Worm (Caenorhabditis elegans) whole organism, mixed stage, embryonic: ENCODE measurements around the gene ZK180.6.

Experiments used
- M03D4.4 ChIP-seq: sonication (generic microtip); optimal IDR thresholded peaks from 2 replicates; lab custom pipeline; 2017; ENCODE audit warnings: mild to moderate bottlenecking, missing genetic modification characterization, missing compliant biosample characterization
- blmp-1 ChIP-seq: fragments of 150-350 bp; optimal IDR thresholded peaks from 2 replicates; lab custom pipeline; 2014; ENCODE audit warnings: missing biosample characterization, missing genetic modification characterization
- ceh-39 ChIP-seq: fragments of 150-350 bp; optimal IDR thresholded peaks from 2 replicates; lab custom pipeline; 2014; ENCODE audit warnings: missing biosample characterization, missing genetic modification characterization
- lsy-2 ChIP-seq: fragments of 150-350 bp; optimal IDR thresholded peaks from 2 replicates; lab custom pipeline; 2014; ENCODE audit warnings: missing biosample characterization, missing genetic modification characterization
- nhr-12 ChIP-seq: fragments of 150-350 bp; optimal IDR thresholded peaks from 2 replicates; lab custom pipeline; 2014; ENCODE audit warnings: missing biosample characterization, missing genetic modification characterization
- snpc-4 ChIP-seq: fragments of 150-350 bp; optimal IDR thresholded peaks from 2 replicates; lab custom pipeline; 2014; ENCODE audit warnings: missing biosample characterization, missing genetic modification characterization
- unc-39 ChIP-seq: fragments of 150-350 bp; optimal IDR thresholded peaks from 2 replicates; lab custom pipeline; 2014; ENCODE audit warnings: missing biosample characterization, missing genetic modification characterization
- unc-62 ChIP-seq: fragments of 150-350 bp; optimal IDR thresholded peaks from 2 replicates; lab custom pipeline; 2014; ENCODE audit warnings: missing biosample characterization, missing genetic modification reagents, missing genetic modification characterization
- ztf-11 ChIP-seq: fragments of 150-350 bp; optimal IDR thresholded peaks from 2 replicates; lab custom pipeline; 2014; ENCODE audit warnings: missing biosample characterization, missing genetic modification characterization

ce11 chrIV:4480027-4480426 is 44.8 kb downstream of the ZK180.6 start, which contains the start of gene M01H9.10:
- no peak for TF ChIP-seq M03D4.4 (tag; lab: Kevin White, UChicago)
- no peak for TF ChIP-seq ztf-11
- TF ChIP-seq unc-62 (GFP tag; lab: Kevin White, UChicago) = no peak
- no peak for TF ChIP-seq nhr-12
- no peak for TF ChIP-seq snpc-4 (tag; lab: Kevin White, UChicago)
- TF ChIP-seq lsy-2 (tag; lab: Kevin White, UChicago) = no peak
- no peak for TF ChIP-seq blmp-1 (tag; lab: Kevin White, UChicago)
- no peak for TF ChIP-seq unc-39
- no peak for TF ChIP-seq ceh-39 (tag; lab: Kevin White, UChicago)
